Fruit fly (Drosophila melanogaster) whole organism, embryonic: ENCODE results near the gene CG43318.

ENCODE experiments used
- Blimp-1 ChIP-seq: fragments of 200-800 bp; sonication (Bioruptor generic); optimal IDR thresholded peaks from 3 replicates; lab custom pipeline; 2018; ENCODE audit warnings: missing biosample characterization, missing genetic modification characterization, mild to moderate bottlenecking, moderate library complexity, missing genetic modification reagents
- C15 ChIP-seq: fragments of 200-800 bp; sonication (Bioruptor generic); IDR thresholded peaks from 3 replicates; pipeline ENCODE4 v1.3.6; 2022; ENCODE audit warnings: missing biosample characterization, missing genetic modification characterization
- CG10209 ChIP-seq: fragments of 200-800 bp; sonication (Bioruptor generic); optimal IDR thresholded peaks from 3 replicates; lab custom pipeline; 2017; ENCODE audit warnings: missing biosample characterization, mild to moderate bottlenecking, missing genetic modification characterization, missing genetic modification reagents
- CG12155 ChIP-seq: fragments of 200-800 bp; sonication (Bioruptor generic); optimal IDR thresholded peaks from 3 replicates; lab custom pipeline; 2016; ENCODE audit warnings: missing biosample characterization, missing genetic modification characterization
- CG13624 ChIP-seq: fragments of 200-800 bp; sonication (Bioruptor generic); optimal IDR thresholded peaks from 2 replicates; lab custom pipeline; 2016; ENCODE audit warnings: missing biosample characterization, missing genetic modification characterization
- CG17912 ChIP-seq: fragments of 200-800 bp; sonication (Bioruptor generic); optimal IDR thresholded peaks from 2 replicates; lab custom pipeline; 2018; ENCODE audit warnings: missing biosample characterization, mild to moderate bottlenecking, missing genetic modification characterization
- CG18011 ChIP-seq: fragments of 200-800 bp; sonication (Bioruptor generic); optimal IDR thresholded peaks from 2 replicates; lab custom pipeline; 2017; ENCODE audit warnings: missing biosample characterization, missing genetic modification characterization, mild to moderate bottlenecking, moderate library complexity, missing genotype
- CG18764 ChIP-seq: fragments of 200-800 bp; sonication (Bioruptor generic); optimal IDR thresholded peaks from 3 replicates; lab custom pipeline; 2016; ENCODE audit warnings: missing biosample characterization, missing genetic modification characterization
- CG2116 ChIP-seq: fragments of 200-800 bp; sonication (Bioruptor generic); optimal IDR thresholded peaks from 3 replicates; lab custom pipeline; 2018; ENCODE audit warnings: missing biosample characterization, mild to moderate bottlenecking, missing genetic modification characterization
- CG2129 ChIP-seq: fragments of 200-800 bp; sonication (Bioruptor generic); IDR thresholded peaks from 2 replicates; pipeline ENCODE4 v1.3.6; 2022; ENCODE audit warnings: missing biosample characterization, missing genetic modification characterization; ENCODE audit not compliant: partially characterized antibody
- CG30403 ChIP-seq: fragments of 200-800 bp; sonication (Bioruptor generic); optimal IDR thresholded peaks from 3 replicates; lab custom pipeline; 2016; ENCODE audit warnings: missing biosample characterization, missing genetic modification characterization
- CG3065 ChIP-seq: fragments of 200-800 bp; sonication (Bioruptor generic); optimal IDR thresholded peaks from 2 replicates; lab custom pipeline; 2016; ENCODE audit warnings: missing biosample characterization, missing genetic modification characterization
- CG31365 ChIP-seq: fragments of 200-800 bp; sonication (Bioruptor generic); optimal IDR thresholded peaks from 2 replicates; lab custom pipeline; 2018; ENCODE audit warnings: missing biosample characterization, mild to moderate bottlenecking, missing genetic modification characterization
- CG34224 ChIP-seq: fragments of 200-800 bp; sonication (Bioruptor generic); IDR thresholded peaks from 3 replicates; pipeline ENCODE4 v1.3.6; 2022; ENCODE audit warnings: missing biosample characterization, missing genetic modification characterization; ENCODE audit not compliant: partially characterized antibody
- CG3847 ChIP-seq: fragments of 200-800 bp; sonication (Bioruptor generic); IDR thresholded peaks from 2 replicates; pipeline ENCODE4 v1.3.6; 2022; ENCODE audit warnings: missing biosample characterization, missing genetic modification characterization
- CG4424 ChIP-seq: fragments of 200-800 bp; sonication (Bioruptor generic); optimal IDR thresholded peaks from 3 replicates; lab custom pipeline; 2016; ENCODE audit warnings: missing biosample characterization, missing genetic modification characterization
- CG6813 ChIP-seq: fragments of 200-800 bp; sonication (Bioruptor generic); optimal IDR thresholded peaks from 2 replicates; lab custom pipeline; 2017; ENCODE audit warnings: missing biosample characterization, missing genetic modification characterization, mild to moderate bottlenecking, moderate library complexity, missing genetic modification reagents
- CG7271 ChIP-seq: fragments of 200-800 bp; sonication (Bioruptor generic); optimal IDR thresholded peaks from 2 replicates; lab custom pipeline; 2018; ENCODE audit warnings: missing biosample characterization, mild to moderate bottlenecking, missing genetic modification characterization, moderate library complexity
- CG8944 ChIP-seq: fragments of 200-800 bp; sonication (Bioruptor generic); optimal IDR thresholded peaks from 3 replicates; lab custom pipeline; 2016; ENCODE audit warnings: missing biosample characterization, missing genetic modification characterization
- CG9797 ChIP-seq: fragments of 200-800 bp; sonication (Bioruptor generic); optimal IDR thresholded peaks from 3 replicates; lab custom pipeline; 2018; ENCODE audit warnings: missing biosample characterization, mild to moderate bottlenecking, missing genetic modification characterization
- CoRest ChIP-seq: fragments of 200-800 bp; sonication (Bioruptor generic); optimal IDR thresholded peaks from 3 replicates; lab custom pipeline; 2018; ENCODE audit warnings: missing biosample characterization, mild to moderate bottlenecking, missing genetic modification characterization, moderate library complexity
- D19A ChIP-seq: fragments of 200-800 bp; optimal IDR thresholded peaks from 3 replicates; lab custom pipeline; 2019; ENCODE audit warnings: missing biosample characterization, mild to moderate bottlenecking, missing genetic modification characterization, moderate library complexity
- Drgx ChIP-seq: fragments of 200-800 bp; sonication (Bioruptor generic); IDR thresholded peaks from 2 replicates; pipeline ENCODE4 v1.3.6; 2022; ENCODE audit warnings: missing biosample characterization, missing genetic modification characterization
- GATAe ChIP-seq: fragments of 200-800 bp; sonication (Bioruptor generic); conservative IDR thresholded peaks from 2 replicates; pipeline ENCODE4 v1.3.6; 2022; ENCODE audit warnings: missing biosample characterization, missing genetic modification characterization
- Med ChIP-seq: fragments of 200-800 bp; sonication (Bioruptor generic); peaks from one replicate; lab custom pipeline; 2016; ENCODE audit warnings: missing biosample characterization, missing genetic modification characterization, mild to moderate bottlenecking, inconsistent platforms, moderate library complexity
- Meics ChIP-seq: fragments of 200-800 bp; sonication (Bioruptor generic); optimal IDR thresholded peaks from 2 replicates; lab custom pipeline; 2017; ENCODE audit warnings: missing biosample characterization, mild to moderate bottlenecking, missing genetic modification characterization
- Myb ChIP-seq: fragments of 200-800 bp; sonication (Bioruptor generic); optimal IDR thresholded peaks from 2 replicates; lab custom pipeline; 2016; ENCODE audit warnings: missing biosample characterization, missing genetic modification characterization
- Nf-YC ChIP-seq: fragments of 200-800 bp; optimal IDR thresholded peaks from 3 replicates; lab custom pipeline; 2019; ENCODE audit warnings: missing biosample characterization, mild to moderate bottlenecking, missing genetic modification characterization, moderate library complexity
- NfI ChIP-seq: fragments of 200-800 bp; sonication (Bioruptor generic); optimal IDR thresholded peaks from 3 replicates; lab custom pipeline; 2018; ENCODE audit warnings: missing biosample characterization, mild to moderate bottlenecking, missing genetic modification characterization, moderate library complexity
- Oli ChIP-seq: fragments of 200-800 bp; sonication (Bioruptor generic); optimal IDR thresholded peaks from 2 replicates; lab custom pipeline; 2018; ENCODE audit warnings: missing biosample characterization, mild to moderate bottlenecking, missing genetic modification characterization, moderate library complexity
- Rx ChIP-seq: fragments of 200-800 bp; sonication (Bioruptor generic); IDR thresholded peaks from 2 replicates; pipeline ENCODE4 v1.3.6; 2022; ENCODE audit warnings: missing biosample characterization, missing genetic modification characterization
- Sry-δ ChIP-seq: fragments of 200-800 bp; sonication (Bioruptor generic); optimal IDR thresholded peaks from 2 replicates; lab custom pipeline; 2016; ENCODE audit warnings: missing biosample characterization, missing genetic modification characterization
- ac ChIP-seq: fragments of 200-800 bp; sonication (Bioruptor generic); optimal IDR thresholded peaks from 3 replicates; lab custom pipeline; 2017; ENCODE audit warnings: missing biosample characterization, mild to moderate bottlenecking, missing genetic modification characterization
- ase ChIP-seq: fragments of 200-800 bp; sonication (Bioruptor generic); IDR thresholded peaks from 3 replicates; pipeline ENCODE4 v1.3.6; 2022; ENCODE audit warnings: missing biosample characterization, missing genetic modification characterization
- bbx ChIP-seq: fragments of 200-800 bp; sonication (Bioruptor generic); IDR thresholded peaks from 2 replicates; pipeline ENCODE4 v1.3.6; 2022; ENCODE audit warnings: missing biosample characterization, missing genetic modification characterization; ENCODE audit not compliant: partially characterized antibody
- chn ChIP-seq: fragments of 200-800 bp; sonication (Bioruptor generic); optimal IDR thresholded peaks from 2 replicates; lab custom pipeline; 2016; ENCODE audit warnings: missing biosample characterization, missing genetic modification characterization
- crp ChIP-seq, 2 experiments: fragments of 200-800 bp; sonication (Bioruptor generic); optimal IDR thresholded peaks; 2 replicates in 1 of 2; 3 replicates in 1 of 2; lab custom pipeline; 2017; ENCODE audit warnings: missing biosample characterization in 2 of 2, missing genetic modification characterization in 2 of 2, mild to moderate bottlenecking in 1 of 2, moderate library complexity in 1 of 2
- her ChIP-seq: fragments of 200-800 bp; sonication (Bioruptor generic); optimal IDR thresholded peaks from 2 replicates; lab custom pipeline; 2016; ENCODE audit warnings: missing biosample characterization, missing genetic modification characterization
- insv ChIP-seq, 2 experiments: fragments of 200-800 bp; sonication (Bioruptor generic); optimal IDR thresholded peaks; 3 replicates each; lab custom pipeline; 2016 to 2018; ENCODE audit warnings: missing biosample characterization in 2 of 2, missing genetic modification characterization in 2 of 2
- jigr1 ChIP-seq: fragments of 200-800 bp; sonication (Bioruptor generic); IDR thresholded peaks from 3 replicates; pipeline ENCODE4 v1.3.6; 2022; ENCODE audit warnings: missing biosample characterization, missing genetic modification characterization
- lilli ChIP-seq: fragments of 200-800 bp; sonication (Bioruptor generic); optimal IDR thresholded peaks from 3 replicates; lab custom pipeline; 2016; ENCODE audit warnings: missing biosample characterization, missing genetic modification characterization
- pita ChIP-seq: fragments of 200-800 bp; sonication (Bioruptor generic); optimal IDR thresholded peaks from 2 replicates; lab custom pipeline; 2017; ENCODE audit warnings: missing biosample characterization, mild to moderate bottlenecking, missing genetic modification characterization
- sc ChIP-seq, 3 experiments: fragments of >200 bp in 2 of 3; fragments of 200-800 bp in 1 of 3; sonication (Bioruptor generic) in 1 of 3; optimal IDR thresholded peaks; 2 replicates in 2 of 3; 3 replicates in 1 of 3; lab custom pipeline; 2017; ENCODE audit warnings: mild to moderate bottlenecking in 1 of 3, missing biosample characterization in 1 of 3, missing genetic modification characterization in 1 of 3, missing genetic modification reagents in 1 of 3
- sima ChIP-seq: fragments of 200-800 bp; sonication (Bioruptor generic); optimal IDR thresholded peaks from 2 replicates; lab custom pipeline; 2016; ENCODE audit warnings: missing biosample characterization, missing genetic modification characterization
- ttk ChIP-seq: fragments of 200-800 bp; sonication (Bioruptor generic); IDR thresholded peaks from 2 replicates; pipeline ENCODE4 v2.1.2; 2022; ENCODE audit warnings: missing biosample characterization, missing genetic modification characterization
- unc-4 ChIP-seq: fragments of 200-800 bp; sonication (Bioruptor generic); IDR thresholded peaks from 2 replicates; pipeline ENCODE4 v1.3.6; 2022; ENCODE audit warnings: missing biosample characterization, missing genetic modification characterization; ENCODE audit not compliant: partially characterized antibody

CG43318 gene

dm6 chr3R:15839294-15839693, 6.1 kb upstream of the CG43318 start, which contains the start of gene Pbp45 (continued):
- no peak for TF ChIP-seq pita (GFP tag; lab: Kevin White, UChicago)
- no peak for TF ChIP-seq CG4424 (GFP tag; lab: Kevin White, UChicago)
- peak; percentile 23 for TF ChIP-seq lilli (GFP tag; lab: Kevin White, UChicago)
- peak; percentile 13 for TF ChIP-seq CG12155 (GFP tag; lab: Kevin White, UChicago)
- TF ChIP-seq unc-4: no peak
- TF ChIP-seq Rx: no peak
- peak; percentile 34 for TF ChIP-seq Sry-δ (GFP tag; lab: Kevin White, UChicago)
- no peak for TF ChIP-seq chn
- peak; percentile 7 for TF ChIP-seq CG30403 (GFP tag; lab: Kevin White, UChicago)
- TF ChIP-seq jigr1: no peak
- peak; percentile 8 for TF ChIP-seq NfI
- TF ChIP-seq CG34224: peak; percentile 52; the same call in 2 of the 3 replicates

- TF ChIP-seq ase (GFP tag; lab: Robert Waterston, UW): no peak
- TF ChIP-seq CG18764: peak; percentile 1
- TF ChIP-seq CG2116: peak; percentile 76
- no peak for TF ChIP-seq C15 (GFP tag; lab: Robert Waterston, UW)
- TF ChIP-seq Blimp-1: no peak
- TF ChIP-seq Med (GFP tag; lab: Kevin White, UChicago): peak; percentile 75
- peak; percentile 81 for TF ChIP-seq CoRest
- TF ChIP-seq CG2129 (GFP tag; lab: Robert Waterston, UW): no peak; the same call in 1 of the 2 replicates
- no peak for TF ChIP-seq CG9797
- peak; percentile 43 for TF ChIP-seq Meics (GFP tag; lab: Kevin White, UChicago)
- TF ChIP-seq jigr1: no peak
- no peak for TF ChIP-seq CG8944 (GFP tag; lab: Kevin White, UChicago)
- no peak for TF ChIP-seq Nf-YC (tag; lab: Kevin White, UChicago)
- TF ChIP-seq CG10209 (GFP tag; lab: Kevin White, UChicago): peak; percentile 61
- TF ChIP-seq CG31365 (tag; lab: Kevin White, UChicago): no peak
- TF ChIP-seq sima (GFP tag; lab: Kevin White, UChicago): no peak
- TF ChIP-seq CG6813 (GFP tag; lab: Kevin White, UChicago): no peak
- TF ChIP-seq CG17912 (GFP tag; lab: Kevin White, UChicago): no peak
- TF ChIP-seq lilli (GFP tag; lab: Kevin White, UChicago): peak; percentile 26
- TF ChIP-seq CG3847: peak; percentile 63
- no peak for TF ChIP-seq CG3065 (GFP tag; lab: Kevin White, UChicago)
- 0 out of 2 replicates have a peak, but pooled peaks have one; percentile 14 for TF ChIP-seq GATAe
- TF ChIP-seq Myb (GFP tag; lab: Kevin White, UChicago): peak; percentile 36
- peak; percentile 3 for TF ChIP-seq CG7271 (tag; lab: Kevin White, UChicago)
- no peak for TF ChIP-seq ttk
- no peak for TF ChIP-seq crp (GFP tag; optimal IDR thresholded peaks at IDR 0.05; lab: Kevin White, UChicago)
- no peak for TF ChIP-seq sc (optimal IDR thresholded peaks at IDR 0.05; lab: Kevin White, UChicago)
- no peak for TF ChIP-seq sc (GFP tag; optimal IDR thresholded peaks at IDR 0.05; lab: Kevin White, UChicago)
- no peak for TF ChIP-seq D19A (tag; lab: Kevin White, UChicago)
- peak; percentile 11 for TF ChIP-seq Oli
- TF ChIP-seq CG18011: no peak
- TF ChIP-seq ac: no peak
- peak; percentile 64 for TF ChIP-seq bbx (GFP tag; lab: Robert Waterston, UW)
- no peak for TF ChIP-seq her (GFP tag; lab: Kevin White, UChicago)
- 0 out of 2 replicates have a peak, but pooled peaks have one; percentile 23 for TF ChIP-seq Drgx (GFP tag; lab: Robert Waterston, UW)
- peak in 1 of 2 experiments; percentile 1 for TF ChIP-seq insv (GFP tag; optimal IDR thresholded peaks at IDR 0.05; lab: Kevin White, UChicago)
- TF ChIP-seq CG13624 (GFP tag; lab: Kevin White, UChicago): no peak
Observed at dm6 chr3R:15836864-15837824, 3.9 kb upstream of the CG43318 start, which contains the start of the genes ND-23 and spn-E. Gene ND-23, minus strand, starts transcription at chr3R:15837117. Gene spn-E, plus strand, starts transcription at chr3R:15837419.
